Fruit fly (Drosophila melanogaster): ENCODE results near the gene CG43102.

CG43102 gene

dm6 chr3R:17776952-17777407, 17.3 kb downstream of the CG43102 start (continued):
- TF ChIP-seq fd96Cb (tag; optimal IDR thresholded peaks at IDR 0.05) (no peak), CrebB (tag; optimal IDR thresholded peaks at IDR 0.05) (no peak), Lim3 (GFP tag; IDR thresholded peaks at IDR 0.05) (no peak), her (GFP tag; optimal IDR thresholded peaks at IDR 0.05) (no peak), tap (tag; optimal IDR thresholded peaks at IDR 0.05) (no peak), CG10959 (GFP tag; IDR thresholded peaks at IDR 0.05) (no peak), Six4 (GFP tag; optimal IDR thresholded peaks at IDR 0.05) (peak; percentile 18), amos (GFP tag; IDR thresholded peaks at IDR 0.05; ENCODE audit: partially characterized antibody) (no peak), gce (GFP tag; IDR thresholded peaks at IDR 0.05) (no peak), Mrtf (GFP tag; IDR thresholded peaks at IDR 0.05) (no peak), Ravus (GFP tag; IDR thresholded peaks at IDR 0.05) (no peak), CG15696 (tag; optimal IDR thresholded peaks at IDR 0.05) (no peak), D19B (GFP tag; optimal IDR thresholded peaks at IDR 0.05) (no peak), H2.0 (GFP tag; IDR thresholded peaks at IDR 0.05) (no peak), dpn (GFP tag; optimal IDR thresholded peaks at IDR 0.05) (peak; percentile 44 to 54), danr (GFP tag; IDR thresholded peaks at IDR 0.05) (no peak), CG18011 (GFP tag; optimal IDR thresholded peaks at IDR 0.05) (no peak), Optix (GFP tag; IDR thresholded peaks at IDR 0.05) (no peak), z (GFP tag; IDR thresholded peaks at IDR 0.05) (no peak), CG11723 (GFP tag; optimal IDR thresholded peaks at IDR 0.05) (no peak), Bteb2 (GFP tag; optimal IDR thresholded peaks at IDR 0.05) (no peak), Bgb (GFP tag; IDR thresholded peaks at IDR 0.05; ENCODE audit: partially characterized antibody) (no peak), CG7786 (GFP tag; optimal IDR thresholded peaks at IDR 0.05) (no peak), yki (optimal IDR thresholded peaks at IDR 0.05) (no peak), stc (GFP tag; IDR thresholded peaks at IDR 0.05) (no peak), CG1832 (GFP tag; optimal IDR thresholded peaks at IDR 0.05) (no peak), luna (GFP tag; optimal IDR thresholded peaks at IDR 0.05) (no peak), CG9215 (GFP tag; IDR thresholded peaks at IDR 0.05) (no peak), CG17802 (tag; optimal IDR thresholded peaks at IDR 0.05) (no peak), sna (GFP tag; IDR thresholded peaks at IDR 0.05; ENCODE audit: partially characterized antibody) (no peak), CG17612 (GFP tag; IDR thresholded peaks at IDR 0.05) (no peak), PHDP (tag; optimal IDR thresholded peaks at IDR 0.05) (no peak), insv (GFP tag; optimal IDR thresholded peaks at IDR 0.05) (no peak), CG42726 (GFP tag; IDR thresholded peaks at IDR 0.05; ENCODE audit: partially characterized antibody) (no peak), Sox100B (GFP tag; optimal IDR thresholded peaks at IDR 0.05) (no peak), abd-A (tag; optimal IDR thresholded peaks at IDR 0.05) (no peak), CG14050 (GFP tag; IDR thresholded peaks at IDR 0.05) (no peak), CG10274 (GFP tag; optimal IDR thresholded peaks at IDR 0.05) (no peak), fd64A (GFP tag; optimal IDR thresholded peaks at IDR 0.05) (no peak), wdn (GFP tag; IDR thresholded peaks at IDR 0.05) (no peak), CG2889 (GFP tag; IDR thresholded peaks at IDR 0.05) (no peak), ac (GFP tag; optimal IDR thresholded peaks at IDR 0.05) (no peak), CG12104 (GFP tag; optimal IDR thresholded peaks at IDR 0.05) (no peak), da (GFP tag; optimal IDR thresholded peaks at IDR 0.05) (no peak), Dad (GFP tag; optimal IDR thresholded peaks at IDR 0.05) (no peak), cg (GFP tag; optimal IDR thresholded peaks at IDR 0.05) (peak; percentile 54), crp (GFP tag; optimal IDR thresholded peaks at IDR 0.05) (no peak), Hmr (GFP tag; optimal IDR thresholded peaks at IDR 0.05) (peak; percentile 28), CG13287 (GFP tag; IDR thresholded peaks at IDR 0.05; ENCODE audit: partially characterized antibody) (no peak), CG6689 (GFP tag; IDR thresholded peaks at IDR 0.05) (no peak), Hmx (GFP tag; optimal IDR thresholded peaks at IDR 0.05) (no peak), ham (GFP tag; IDR thresholded peaks at IDR 0.05) (no peak)

All from whole organism, embryonic.